Fruit fly (Drosophila melanogaster) whole organism, embryonic: ENCODE measurements around the gene CG8301.
A peak's percentile ranks its signal among the peaks of the same experiment; 100 is the strongest.

ENCODE experiments used
- ATbp ChIP-seq: fragments of 200-800 bp; sonication (Bioruptor generic); optimal IDR thresholded peaks from 2 replicates; lab custom pipeline; 2017; ENCODE audit warnings: missing biosample characterization, mild to moderate bottlenecking, missing genetic modification characterization, missing genetic modification reagents
- CG10321 ChIP-seq: fragments of 200-800 bp; sonication (Bioruptor generic); IDR thresholded peaks from 2 replicates; pipeline ENCODE4 v1.3.6; 2022; ENCODE audit warnings: missing biosample characterization, missing genetic modification characterization
- CG10366 ChIP-seq: fragments of 200-800 bp; sonication (Bioruptor generic); IDR thresholded peaks from 2 replicates; pipeline ENCODE4 v1.3.6; 2022; ENCODE audit warnings: missing biosample characterization, missing genetic modification characterization
- CG10565 ChIP-seq: fragments of 200-800 bp; sonication (Bioruptor generic); optimal IDR thresholded peaks from 3 replicates; lab custom pipeline; 2016; ENCODE audit warnings: missing biosample characterization, mild to moderate bottlenecking, missing genetic modification characterization
- CG11504 ChIP-seq: fragments of 200-800 bp; sonication (Bioruptor generic); optimal IDR thresholded peaks from 3 replicates; lab custom pipeline; 2019; ENCODE audit warnings: missing biosample characterization, mild to moderate bottlenecking, missing genetic modification characterization, moderate library complexity
- CG12236 ChIP-seq: fragments of 200-800 bp; sonication (Bioruptor generic); optimal IDR thresholded peaks from 2 replicates; lab custom pipeline; 2016; ENCODE audit warnings: missing biosample characterization, missing genetic modification characterization
- CG15269 ChIP-seq: fragments of 200-800 bp; sonication (Bioruptor generic); optimal IDR thresholded peaks from 2 replicates; lab custom pipeline; 2018; ENCODE audit warnings: missing biosample characterization, mild to moderate bottlenecking, missing genetic modification characterization, moderate library complexity
- CG1603 ChIP-seq: fragments of 200-800 bp; sonication (Bioruptor generic); optimal IDR thresholded peaks from 2 replicates; lab custom pipeline; 2019; ENCODE audit warnings: missing biosample characterization, mild to moderate bottlenecking, missing genetic modification characterization, moderate library complexity
- CG17359 ChIP-seq: fragments of 200-800 bp; sonication (Bioruptor generic); optimal IDR thresholded peaks from 3 replicates; lab custom pipeline; 2018; ENCODE audit warnings: missing biosample characterization, mild to moderate bottlenecking, missing genetic modification characterization, moderate library complexity
- CG17568 ChIP-seq: fragments of 200-800 bp; sonication (Bioruptor generic); optimal IDR thresholded peaks from 2 replicates; lab custom pipeline; 2018; ENCODE audit warnings: missing biosample characterization, mild to moderate bottlenecking, missing genetic modification characterization, moderate library complexity
- CG18476 ChIP-seq: fragments of 200-800 bp; sonication (Bioruptor generic); optimal IDR thresholded peaks from 2 replicates; lab custom pipeline; 2016; ENCODE audit warnings: missing biosample characterization, mild to moderate bottlenecking, missing genetic modification characterization
- CG18599 ChIP-seq: fragments of 200-800 bp; sonication (Bioruptor generic); optimal IDR thresholded peaks from 3 replicates; lab custom pipeline; 2017; ENCODE audit warnings: missing biosample characterization, missing genetic modification characterization, mild to moderate bottlenecking, moderate library complexity, missing genetic modification reagents
- CG2116 ChIP-seq: fragments of 200-800 bp; sonication (Bioruptor generic); optimal IDR thresholded peaks from 3 replicates; lab custom pipeline; 2018; ENCODE audit warnings: missing biosample characterization, mild to moderate bottlenecking, missing genetic modification characterization
- CG6654 ChIP-seq: fragments of 200-800 bp; sonication (Bioruptor generic); optimal IDR thresholded peaks from 2 replicates; lab custom pipeline; 2017; ENCODE audit warnings: missing biosample characterization, mild to moderate bottlenecking, missing genetic modification characterization
- CG6813 ChIP-seq: fragments of 200-800 bp; sonication (Bioruptor generic); optimal IDR thresholded peaks from 2 replicates; lab custom pipeline; 2017; ENCODE audit warnings: missing biosample characterization, missing genetic modification characterization, mild to moderate bottlenecking, moderate library complexity, missing genetic modification reagents
- CTCF ChIP-seq: fragments of 200-800 bp; sonication (Bioruptor generic); optimal IDR thresholded peaks from 2 replicates; lab custom pipeline; 2017; ENCODE audit warnings: missing biosample characterization, mild to moderate bottlenecking, missing genetic modification characterization, moderate library complexity
- Dek ChIP-seq: fragments of 200-800 bp; sonication (Bioruptor generic); optimal IDR thresholded peaks from 3 replicates; lab custom pipeline; 2019; ENCODE audit warnings: missing biosample characterization, mild to moderate bottlenecking, missing genetic modification characterization, moderate library complexity
- Drgx ChIP-seq: fragments of 200-800 bp; sonication (Bioruptor generic); IDR thresholded peaks from 2 replicates; pipeline ENCODE4 v1.3.6; 2022; ENCODE audit warnings: missing biosample characterization, missing genetic modification characterization
- Elba2 ChIP-seq: fragments of 200-800 bp; sonication (Bioruptor generic); optimal IDR thresholded peaks from 3 replicates; lab custom pipeline; 2016; ENCODE audit warnings: missing biosample characterization, missing genetic modification characterization
- H15 ChIP-seq: fragments of 200-800 bp; sonication (Bioruptor generic); IDR thresholded peaks from 3 replicates; pipeline ENCODE4 v1.3.6; 2022; ENCODE audit warnings: missing biosample characterization, missing genetic modification characterization
- HLH54F ChIP-seq: fragments of 200-800 bp; sonication (Bioruptor generic); optimal IDR thresholded peaks from 3 replicates; lab custom pipeline; 2016; ENCODE audit warnings: missing biosample characterization, missing genetic modification characterization
- Hr51 ChIP-seq, 2 experiments: fragments of 200-800 bp; sonication (Bioruptor generic); optimal IDR thresholded peaks; 2 replicates in 1 of 2; 3 replicates in 1 of 2; lab custom pipeline; 2016 to 2018; ENCODE audit warnings: missing biosample characterization in 2 of 2, missing genetic modification characterization in 2 of 2, mild to moderate bottlenecking in 1 of 2, moderate library complexity in 1 of 2
- MESR4 ChIP-seq: fragments of 200-800 bp; sonication (Bioruptor generic); optimal IDR thresholded peaks from 2 replicates; lab custom pipeline; 2018; ENCODE audit warnings: missing biosample characterization, mild to moderate bottlenecking, missing genetic modification characterization, moderate library complexity
- Side ChIP-seq: fragments of 200-800 bp; sonication (Bioruptor generic); optimal IDR thresholded peaks from 2 replicates; lab custom pipeline; 2016; ENCODE audit warnings: missing biosample characterization, missing genetic modification characterization
- Spps ChIP-seq: fragments of 200-800 bp; sonication (Bioruptor generic); optimal IDR thresholded peaks from 2 replicates; lab custom pipeline; 2018; ENCODE audit warnings: missing biosample characterization, mild to moderate bottlenecking, missing genetic modification characterization
- Usf ChIP-seq: fragments of 200-800 bp; sonication (Bioruptor generic); optimal IDR thresholded peaks from 2 replicates; lab custom pipeline; 2017; ENCODE audit warnings: missing genotype, missing biosample characterization, missing genetic modification characterization
- ac ChIP-seq: fragments of 200-800 bp; sonication (Bioruptor generic); optimal IDR thresholded peaks from 3 replicates; lab custom pipeline; 2017; ENCODE audit warnings: missing biosample characterization, mild to moderate bottlenecking, missing genetic modification characterization
- ara ChIP-seq: fragments of 200-800 bp; sonication (Bioruptor generic); IDR thresholded peaks from 2 replicates; pipeline ENCODE4 v1.3.6; 2022; ENCODE audit warnings: missing biosample characterization, missing genetic modification characterization
- ase ChIP-seq: fragments of 200-800 bp; sonication (Bioruptor generic); IDR thresholded peaks from 3 replicates; pipeline ENCODE4 v1.3.6; 2022; ENCODE audit warnings: missing biosample characterization, missing genetic modification characterization
- ash1 ChIP-seq: fragments of 200-800 bp; sonication (Bioruptor generic); optimal IDR thresholded peaks from 2 replicates; lab custom pipeline; 2018; ENCODE audit warnings: missing biosample characterization, mild to moderate bottlenecking, missing genetic modification characterization
- ato ChIP-seq: fragments of 200-800 bp; sonication (Bioruptor generic); IDR thresholded peaks from 2 replicates; pipeline ENCODE4 v1.3.6; 2022; ENCODE audit warnings: missing biosample characterization, missing genetic modification characterization; ENCODE audit not compliant: partially characterized antibody
- btn ChIP-seq: fragments of 200-800 bp; sonication (Bioruptor generic); optimal IDR thresholded peaks from 2 replicates; lab custom pipeline; 2016; ENCODE audit warnings: missing biosample characterization, missing genetic modification characterization
- chinmo ChIP-seq: fragments of 200-800 bp; sonication (Bioruptor generic); IDR thresholded peaks from 4 replicates; pipeline ENCODE4 v1.3.6; 2022; ENCODE audit warnings: missing biosample characterization, missing genetic modification characterization; ENCODE audit not compliant: partially characterized antibody
- dimm ChIP-seq: fragments of 200-800 bp; sonication (Bioruptor generic); IDR thresholded peaks from 2 replicates; pipeline ENCODE4 v1.3.6; 2022; ENCODE audit warnings: missing biosample characterization, missing genetic modification characterization
- en ChIP-seq: fragments of 200-800 bp; sonication (Bioruptor generic); optimal IDR thresholded peaks from 2 replicates; lab custom pipeline; 2016; ENCODE audit warnings: missing biosample characterization, missing genetic modification characterization
- exex ChIP-seq: fragments of 200-800 bp; sonication (Bioruptor generic); optimal IDR thresholded peaks from 4 replicates; lab custom pipeline; 2018; ENCODE audit warnings: missing biosample characterization, mild to moderate bottlenecking, missing genetic modification characterization, moderate library complexity
- eyg ChIP-seq: fragments of 200-800 bp; sonication (Bioruptor generic); optimal IDR thresholded peaks from 3 replicates; lab custom pipeline; 2016; ENCODE audit warnings: missing biosample characterization, missing genetic modification characterization
- grn ChIP-seq: fragments of 200-800 bp; sonication (Bioruptor generic); optimal IDR thresholded peaks from 3 replicates; lab custom pipeline; 2017; ENCODE audit warnings: missing biosample characterization, missing genetic modification characterization
- insv ChIP-seq, 2 experiments: fragments of 200-800 bp; sonication (Bioruptor generic); optimal IDR thresholded peaks; 3 replicates each; lab custom pipeline; 2016 to 2018; ENCODE audit warnings: missing biosample characterization in 2 of 2, missing genetic modification characterization in 2 of 2
- ken ChIP-seq: fragments of 200-800 bp; sonication (Bioruptor generic); IDR thresholded peaks from 3 replicates; pipeline ENCODE4 v1.3.6; 2022; ENCODE audit warnings: missing biosample characterization, missing genetic modification characterization
- mld ChIP-seq: fragments of 200-800 bp; sonication (Bioruptor generic); IDR thresholded peaks from 3 replicates; pipeline ENCODE4 v1.3.6; 2022; ENCODE audit warnings: missing biosample characterization, missing genetic modification characterization; ENCODE audit not compliant: partially characterized antibody
- phol ChIP-seq: fragments of 200-800 bp; sonication (Bioruptor generic); optimal IDR thresholded peaks from 3 replicates; lab custom pipeline; 2018; ENCODE audit warnings: missing biosample characterization, mild to moderate bottlenecking, missing genetic modification characterization, moderate library complexity
- ranshi ChIP-seq: fragments of 200-800 bp; sonication (Bioruptor generic); IDR thresholded peaks from 2 replicates; pipeline ENCODE4 v1.3.6; 2022; ENCODE audit warnings: missing biosample characterization, missing genetic modification characterization
- sna ChIP-seq: fragments of 200-800 bp; sonication (Bioruptor generic); IDR thresholded peaks from 2 replicates; pipeline ENCODE4 v1.3.6; 2022; ENCODE audit warnings: missing biosample characterization, missing genetic modification characterization; ENCODE audit not compliant: partially characterized antibody
- sug ChIP-seq: fragments of 200-800 bp; optimal IDR thresholded peaks from 2 replicates; lab custom pipeline; 2019; ENCODE audit warnings: missing biosample characterization, mild to moderate bottlenecking, missing genetic modification characterization, moderate library complexity
- tll ChIP-seq, 2 experiments: fragments of 200-800 bp in 1 of 2; fragments of >200 bp in 1 of 2; sonication (Bioruptor generic) in 1 of 2; optimal IDR thresholded peaks; 2 replicates each; lab custom pipeline; 2017 to 2019; ENCODE audit warnings: missing biosample characterization in 2 of 2, missing genetic modification characterization in 2 of 2, mild to moderate bottlenecking in 1 of 2, moderate library complexity in 1 of 2
- toy ChIP-seq: fragments of 200-800 bp; sonication (Bioruptor generic); IDR thresholded peaks from 2 replicates; pipeline ENCODE4 v1.3.6; 2022; ENCODE audit warnings: missing biosample characterization, missing genetic modification characterization
- yki ChIP-seq: fragments of >200 bp; optimal IDR thresholded peaks from 3 replicates; lab custom pipeline; 2018

The CG8301 gene

DNA sequence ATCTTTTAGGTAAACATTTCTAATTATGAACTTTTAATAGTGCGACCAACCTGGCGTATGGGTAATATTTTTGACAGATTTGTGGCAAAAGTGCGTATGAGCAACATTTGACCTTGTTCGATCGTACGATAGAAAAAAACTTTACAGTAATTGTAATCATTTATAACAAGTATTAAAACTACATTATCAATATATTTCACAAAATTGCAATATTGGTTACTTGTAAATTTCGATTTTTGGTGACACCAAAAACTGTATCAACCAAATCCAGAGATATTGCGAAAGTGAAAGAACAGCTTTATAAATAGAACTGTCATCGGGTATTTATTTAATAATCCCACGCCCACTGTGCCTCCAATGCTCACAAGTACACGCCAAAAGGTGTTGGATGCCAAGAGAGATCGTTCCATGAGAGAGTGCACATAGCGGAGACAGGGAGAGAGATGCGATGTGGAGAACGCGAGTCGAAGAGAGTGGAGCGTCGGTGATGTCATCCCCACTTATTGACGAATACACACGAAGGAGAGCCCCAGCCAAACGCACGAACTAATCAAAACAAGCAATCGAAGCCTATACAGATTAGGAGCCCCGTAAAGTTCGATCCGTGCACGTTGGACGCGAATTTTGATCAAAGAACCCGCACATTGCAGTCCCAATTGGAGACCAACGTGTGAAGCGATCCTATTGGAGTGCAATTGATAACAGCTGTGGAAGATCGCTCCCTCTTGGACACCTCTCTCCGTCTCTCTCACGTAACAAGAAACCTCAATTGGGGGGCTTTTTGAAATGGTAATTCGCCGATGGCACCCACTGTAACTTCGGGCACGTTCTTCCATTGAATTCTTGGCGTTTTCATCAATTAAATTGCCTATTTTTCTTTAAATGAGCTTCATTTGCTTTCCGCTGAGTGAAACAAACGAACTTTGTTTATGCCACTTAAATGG lies 47.7 kb upstream of the CG8301 start (continued):
- TF ChIP-seq CG18476 (GFP tag; lab: Kevin White, UChicago): peak; percentile 96
- peak; percentile 96 for TF ChIP-seq phol (tag; lab: Kevin White, UChicago)
- TF ChIP-seq sna (GFP tag; lab: Robert Waterston, UW): no peak
- peak; percentile 94 for TF ChIP-seq ATbp (GFP tag; lab: Kevin White, UChicago)
- TF ChIP-seq Side (GFP tag; lab: Kevin White, UChicago): peak; percentile 90
- TF ChIP-seq insv (GFP tag; optimal IDR thresholded peaks at IDR 0.05; lab: Kevin White, UChicago): peak; percentile 40 to 78
- peak; percentile 38 for TF ChIP-seq grn (GFP tag; lab: Kevin White, UChicago)
- peak; percentile 95 for TF ChIP-seq HLH54F
- peak; percentile 63 for TF ChIP-seq CG10565
- peak; percentile 44 for TF ChIP-seq exex (tag; lab: Kevin White, UChicago)
- peak; percentile 97 for TF ChIP-seq CG18599 (GFP tag; lab: Kevin White, UChicago)
- TF ChIP-seq Hr51 (GFP tag; optimal IDR thresholded peaks at IDR 0.05; lab: Kevin White, UChicago): peak; percentile 91 to 98
- TF ChIP-seq CG1603 (tag; lab: Kevin White, UChicago): peak; percentile 74
- TF ChIP-seq CG17359 (tag; lab: Kevin White, UChicago): peak; percentile 93
- TF ChIP-seq CG2116 (GFP tag; lab: Kevin White, UChicago): peak; percentile 79
- peak; percentile 71 for TF ChIP-seq CTCF (GFP tag; lab: Kevin White, UChicago)
- no peak for TF ChIP-seq ato (GFP tag; lab: Robert Waterston, UW)
- peak; percentile 70 for TF ChIP-seq ac (GFP tag; lab: Kevin White, UChicago)
- peak; percentile 87 for TF ChIP-seq CG17568 (GFP tag; lab: Kevin White, UChicago)
- peak; percentile 58 for TF ChIP-seq toy
- TF ChIP-seq CG15269: peak; percentile 97
- peak; percentile 90 for TF ChIP-seq CG6654 (GFP tag; lab: Kevin White, UChicago)
- TF ChIP-seq ase: peak; percentile 79; the same call in 2 of the 3 replicates
- peak; percentile 80; the same call in 1 of the 2 replicates for TF ChIP-seq ranshi (GFP tag; lab: Robert Waterston, UW)
- TF ChIP-seq H15: peak; percentile 79; the same call in 2 of the 3 replicates
- TF ChIP-seq sug: peak; percentile 93
- peak; percentile 62 for TF ChIP-seq Elba2 (GFP tag; lab: Kevin White, UChicago)
- TF ChIP-seq CG10321 (GFP tag; lab: Robert Waterston, UW): peak; percentile 43; the same call in 1 of the 2 replicates
- TF ChIP-seq ara: peak; percentile 77
- peak; percentile 78 for TF ChIP-seq ken (GFP tag; lab: Robert Waterston, UW)
- TF ChIP-seq dimm (GFP tag; lab: Robert Waterston, UW): peak; percentile 40
- peak; percentile 84 for TF ChIP-seq Spps
- peak; percentile 96 for TF ChIP-seq Usf (GFP tag; lab: Kevin White, UChicago)
- peak in 1 of 2 experiments; percentile 38 for TF ChIP-seq tll (GFP tag; optimal IDR thresholded peaks at IDR 0.05; lab: Kevin White, UChicago)
- no peak for TF ChIP-seq mld (GFP tag; lab: Robert Waterston, UW)
- TF ChIP-seq CG6813 (GFP tag; lab: Kevin White, UChicago): peak; percentile 96
- TF ChIP-seq CG10366 (GFP tag; lab: Robert Waterston, UW): peak; percentile 80
- TF ChIP-seq en (GFP tag; lab: Kevin White, UChicago): peak; percentile 91
- peak; percentile 33 for TF ChIP-seq ash1 (GFP tag; lab: Kevin White, UChicago)
- peak; percentile 96 for TF ChIP-seq Dek (tag; lab: Kevin White, UChicago)
- peak; percentile 53 for TF ChIP-seq yki (lab: Kevin White, UChicago)
- TF ChIP-seq chinmo: peak; percentile 95
- TF ChIP-seq Drgx (GFP tag; lab: Robert Waterston, UW): peak; percentile 91
- peak; percentile 16 for TF ChIP-seq MESR4 (GFP tag; lab: Kevin White, UChicago)
- peak; percentile 80 for TF ChIP-seq btn (GFP tag; lab: Kevin White, UChicago)
- peak; percentile 69 for TF ChIP-seq CG12236 (GFP tag; lab: Kevin White, UChicago)
- peak; percentile 85 for TF ChIP-seq eyg (GFP tag; lab: Kevin White, UChicago)
- peak; percentile 97 for TF ChIP-seq CG11504
